Fruit fly (Drosophila melanogaster) Kc167 (cell line): ENCODE measurements around the gene Vsx1.

Experiments used
- Myc ChIP-seq: fragments of >200 bp; optimal IDR thresholded peaks from 2 replicates; lab custom pipeline; 2017; ENCODE audit warnings: missing external identifiers
- Sin3A ChIP-seq: fragments of >200 bp; optimal IDR thresholded peaks from 2 replicates; lab custom pipeline; 2018; ENCODE audit warnings: missing external identifiers
- h ChIP-seq: fragments of >200 bp; optimal IDR thresholded peaks from 3 replicates; lab custom pipeline; 2018; ENCODE audit warnings: missing external identifiers
- insv ChIP-seq: fragments of >200 bp; optimal IDR thresholded peaks from 3 replicates; lab custom pipeline; 2018; ENCODE audit warnings: missing external identifiers
- psq ChIP-seq: fragments of >200 bp; optimal IDR thresholded peaks from 2 replicates; lab custom pipeline; 2017; ENCODE audit warnings: missing external identifiers
- ttk ChIP-seq: sonication (Bioruptor generic); optimal IDR thresholded peaks from 2 replicates; lab custom pipeline; 2017; ENCODE audit warnings: missing external identifiers

DNA sequence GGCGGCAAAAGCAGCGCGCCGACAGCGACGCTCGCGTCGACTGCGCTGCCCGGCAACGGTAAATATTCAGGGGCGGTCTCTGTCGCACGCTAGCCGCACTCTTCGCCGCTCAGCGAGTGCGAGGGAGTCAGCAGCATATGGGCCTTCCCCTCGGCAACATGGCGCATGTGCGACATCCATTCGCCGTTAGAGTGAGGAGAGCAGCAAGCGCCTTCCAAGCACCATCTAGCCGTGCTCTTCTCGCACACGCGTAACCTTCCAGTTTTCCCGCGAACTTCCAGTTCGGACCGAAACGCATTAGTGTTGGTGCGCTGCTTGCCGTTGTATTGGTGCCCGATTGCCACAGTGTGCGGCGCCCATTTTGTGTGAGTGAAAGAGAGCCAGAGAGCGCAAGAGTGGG lies 33.6 kb upstream of the Vsx1 start:
- TF ChIP-seq psq (lab: Kevin White, UChicago), result no peak
- no peak for TF ChIP-seq Sin3A (lab: Kevin White, UChicago)
- TF ChIP-seq h, result no peak
- TF ChIP-seq insv (lab: Kevin White, UChicago), result no peak
- TF ChIP-seq ttk (lab: Kevin White, UChicago), result no peak
- no peak for TF ChIP-seq Myc (lab: Kevin White, UChicago)
